Fruit fly (Drosophila melanogaster): Measurements from ENCODE around the gene CG13318.

Gene CG13318

DNA sequence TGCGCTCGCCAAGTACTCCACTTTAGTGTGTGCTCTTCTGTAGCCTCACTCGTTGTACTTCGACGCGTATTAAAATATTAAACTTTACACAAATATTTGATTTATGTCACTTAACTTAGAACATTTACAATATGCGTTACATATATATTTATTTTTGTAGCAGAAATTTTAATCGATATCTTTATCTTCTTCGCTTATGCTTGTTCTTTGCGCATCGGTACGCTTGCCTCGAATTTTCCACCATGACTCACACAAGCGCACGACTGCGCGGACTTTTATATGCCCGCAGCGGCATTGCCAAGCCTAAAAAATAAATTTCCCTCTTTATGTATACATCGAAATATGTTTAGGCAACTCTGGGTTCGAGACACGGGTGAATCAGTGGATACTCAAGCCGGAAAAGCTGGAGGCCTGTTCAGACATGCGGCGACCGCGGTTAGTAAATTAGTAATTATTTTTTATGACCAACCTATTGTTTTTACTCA lies 48.0 kb upstream of the CG13318 start, which contains the start of gene aqz (continued):
- TF ChIP-seq jumu (GFP tag; optimal IDR thresholded peaks at IDR 0.05) (peak; percentile 51), CG10366 (GFP tag; IDR thresholded peaks at IDR 0.05) (no peak), CG6272 (GFP tag; IDR thresholded peaks at IDR 0.05) (peak; percentile 39; the same call in 1 of the 2 replicates), vfl (GFP tag; optimal IDR thresholded peaks at IDR 0.05) (peak; percentile 55), kah (GFP tag; optimal IDR thresholded peaks at IDR 0.05) (peak; percentile 68), CG6683 (GFP tag; optimal IDR thresholded peaks at IDR 0.05) (no peak), Lim3 (GFP tag; IDR thresholded peaks at IDR 0.05) (no peak), CG1602 (GFP tag; optimal IDR thresholded peaks at IDR 0.05) (no peak), Sin3A (optimal IDR thresholded peaks at IDR 0.05) (peak; percentile 48), H15 (GFP tag; IDR thresholded peaks at IDR 0.05) (no peak; the same call in 2 of the 3 replicates), Adf1 (GFP tag; IDR thresholded peaks at IDR 0.05) (peak; percentile 68; the same call in 1 of the 2 replicates), CG17829 (tag; optimal IDR thresholded peaks at IDR 0.05) (peak; percentile 77), zf30C (GFP tag; optimal IDR thresholded peaks at IDR 0.05) (no peak), sug (tag; optimal IDR thresholded peaks at IDR 0.05) (peak; percentile 80), CG8089 (GFP tag; optimal IDR thresholded peaks at IDR 0.05) (peak; percentile 22), hth (optimal IDR thresholded peaks at IDR 0.05) (no peak), CG7556 (GFP tag; optimal IDR thresholded peaks at IDR 0.05) (no peak), CG4617 (GFP tag; optimal IDR thresholded peaks at IDR 0.05; ENCODE audit: borderline replicate concordance) (peak; percentile 68), h (optimal IDR thresholded peaks at IDR 0.05) (no peak), ewg (GFP tag; optimal IDR thresholded peaks at IDR 0.05) (peak; percentile 98), lab (GFP tag; optimal IDR thresholded peaks at IDR 0.05) (peak; percentile 80), shn (GFP tag; optimal IDR thresholded peaks at IDR 0.05) (peak; percentile 70), grau (tag; optimal IDR thresholded peaks at IDR 0.05) (peak; percentile 55), unpg (GFP tag; optimal IDR thresholded peaks at IDR 0.05) (peak; percentile 35), Ets97D (GFP tag; optimal IDR thresholded peaks at IDR 0.05) (peak; percentile 97), CG9437 (GFP tag; optimal IDR thresholded peaks at IDR 0.05) (no peak), CG2889 (GFP tag; IDR thresholded peaks at IDR 0.05) (peak; percentile 39; the same call in 1 of the 3 replicates), schlank (tag; optimal IDR thresholded peaks at IDR 0.05) (peak; percentile 37), CG16813 (GFP tag; IDR thresholded peaks at IDR 0.05; ENCODE audit: partially characterized antibody) (peak; percentile 60; the same call in 2 of the 3 replicates), CG17612 (GFP tag; IDR thresholded peaks at IDR 0.05) (peak; percentile 19; the same call in 1 of the 2 replicates), Spps (tag; optimal IDR thresholded peaks at IDR 0.05) (peak; percentile 8), trem (tag; optimal IDR thresholded peaks at IDR 0.05) (peak; percentile 80), fd64A (GFP tag; optimal IDR thresholded peaks at IDR 0.05) (peak; percentile 51), Dek (tag; optimal IDR thresholded peaks at IDR 0.05) (peak; percentile 72), CG2712 (tag; optimal IDR thresholded peaks at IDR 0.05) (peak; percentile 67), Nf-YC (tag; optimal IDR thresholded peaks at IDR 0.05) (peak; percentile 72), dan (GFP tag; IDR thresholded peaks at IDR 0.05) (no peak), Taf1 (GFP tag; IDR thresholded peaks at IDR 0.05) (no peak), Fer3 (tag; optimal IDR thresholded peaks at IDR 0.05) (peak; percentile 43), stc (GFP tag; IDR thresholded peaks at IDR 0.05) (peak; percentile 43; the same call in 1 of the 2 replicates), Dll (GFP tag; IDR thresholded peaks at IDR 0.05; ENCODE audit: partially characterized antibody) (peak; percentile 49; the same call in 1 of the 4 replicates), CG32767 (GFP tag; IDR thresholded peaks at IDR 0.05) (peak; percentile 98), Fer2 (tag; optimal IDR thresholded peaks at IDR 0.05) (no peak), CG8944 (GFP tag; optimal IDR thresholded peaks at IDR 0.05) (peak; percentile 51), lmd (GFP tag; IDR thresholded peaks at IDR 0.05) (no peak; the same call in 1 of the 2 replicates), gce (GFP tag; IDR thresholded peaks at IDR 0.05) (no peak; the same call in 2 of the 3 replicates), CG15696 (tag; optimal IDR thresholded peaks at IDR 0.05) (no peak), da (GFP tag; optimal IDR thresholded peaks at IDR 0.05) (peak; percentile 46), CG9932 (GFP tag; IDR thresholded peaks at IDR 0.05) (peak; percentile 67), sim (GFP tag; IDR thresholded peaks at IDR 0.05) (0 out of 2 replicates have a peak, but pooled peaks have one; percentile 36), fd102C (GFP tag; optimal IDR thresholded peaks at IDR 0.05) (peak; percentile 47)

All from whole organism, embryonic.